Worm (Caenorhabditis elegans) whole organism, midembryonic: ENCODE results near the gene set-2.

Source experiments
- T22C8.4 ChIP-seq: fragments of 200-800 bp; sonication (Bioruptor generic); IDR thresholded peaks from 2 replicates; pipeline ENCODE4 v1.3.6; 2022; ENCODE audit warnings: missing genetic modification characterization, missing compliant biosample characterization
- cog-1 ChIP-seq: sonication (generic microtip); optimal IDR thresholded peaks from 2 replicates; lab custom pipeline; 2016; ENCODE audit warnings: missing genetic modification characterization, missing compliant biosample characterization
- flt-1 ChIP-seq: fragments of 200-800 bp; sonication (Bioruptor generic); IDR thresholded peaks from 2 replicates; pipeline ENCODE4 v1.3.6; 2022; ENCODE audit warnings: missing genetic modification characterization, missing compliant biosample characterization
- klf-2 ChIP-seq: fragments of 200-800 bp; sonication (Bioruptor generic); conservative IDR thresholded peaks from 2 replicates; pipeline ENCODE4 v1.3.6; 2022; ENCODE audit warnings: missing genetic modification reagents, missing genetic modification characterization, missing compliant biosample characterization
- med-1 ChIP-seq: sonication (generic microtip); optimal IDR thresholded peaks from 2 replicates; lab custom pipeline; 2017; ENCODE audit warnings: missing genetic modification characterization, mild to moderate bottlenecking, missing compliant biosample characterization, antibody characterized with exemption, missing genetic modification reagents; ENCODE audit not compliant: insufficient read depth
- ref-1 ChIP-seq: fragments of 200-800 bp; sonication (Bioruptor generic); conservative IDR thresholded peaks from 2 replicates; pipeline ENCODE4 v1.3.6; 2022; ENCODE audit warnings: missing genetic modification reagents, missing genetic modification characterization, missing compliant biosample characterization
- tab-1 ChIP-seq: fragments of 200-800 bp; sonication (Bioruptor generic); IDR thresholded peaks from 2 replicates; pipeline ENCODE4 v1.3.6; 2022; ENCODE audit warnings: missing genetic modification characterization, missing compliant biosample characterization
- ztf-23 ChIP-seq: fragments of 200-800 bp; sonication (Bioruptor generic); IDR thresholded peaks from 2 replicates; pipeline ENCODE4 v1.3.6; 2022; ENCODE audit warnings: missing genetic modification reagents, missing genetic modification characterization, missing compliant biosample characterization
- ztf-29 ChIP-seq: fragments of 200-800 bp; sonication (Bioruptor generic); IDR thresholded peaks from 2 replicates; pipeline ENCODE4 v1.3.6; 2022; ENCODE audit warnings: missing genetic modification reagents, missing genetic modification characterization, missing compliant biosample characterization

The set-2 gene

ce11 chrIII:4952970-4953369, 23.0 kb upstream of the set-2 start:
- TF ChIP-seq ztf-23 (GFP tag; lab: Robert Waterston, UW) (no peak), ztf-29 (GFP tag; lab: Robert Waterston, UW) (no peak), cog-1 (tag; lab: Kevin White, UChicago) (no peak), ref-1 (GFP tag; lab: Robert Waterston, UW) (no peak), flt-1 (GFP tag; lab: Robert Waterston, UW) (no peak), med-1 (no peak)

ce11 chrIII:4951824-4952223, 21.8 kb upstream of the set-2 start, which contains the start of gene flh-2:
flh-2 (plus strand) TSS chrIII:4952124.
- TF ChIP-seq ztf-29 (GFP tag; lab: Robert Waterston, UW) (no peak), T22C8.4 (GFP tag; lab: Robert Waterston, UW) (no peak), med-1 (no peak), ref-1 (GFP tag; lab: Robert Waterston, UW) (no peak), ztf-23 (GFP tag; lab: Robert Waterston, UW) (no peak), cog-1 (tag; lab: Kevin White, UChicago) (no peak), flt-1 (GFP tag; lab: Robert Waterston, UW) (no peak), klf-2 (GFP tag; lab: Robert Waterston, UW) (no peak), tab-1 (no peak)

ce11 chrIII:4951210-4951609, 21.2 kb upstream of the set-2 start:
- TF ChIP-seq med-1 (no peak), flt-1 (GFP tag; lab: Robert Waterston, UW) (no peak), tab-1 (no peak), cog-1 (tag; lab: Kevin White, UChicago) (no peak), T22C8.4 (GFP tag; lab: Robert Waterston, UW) (no peak), ztf-29 (GFP tag; lab: Robert Waterston, UW) (no peak), ref-1 (GFP tag; lab: Robert Waterston, UW) (no peak), klf-2 (GFP tag; lab: Robert Waterston, UW) (no peak), ztf-23 (GFP tag; lab: Robert Waterston, UW) (no peak)

- TF ChIP-seq ztf-29 (GFP tag; lab: Robert Waterston, UW) (no peak), ztf-23 (GFP tag; lab: Robert Waterston, UW) (no peak), cog-1 (tag; lab: Kevin White, UChicago) (no peak), T22C8.4 (GFP tag; lab: Robert Waterston, UW) (no peak), tab-1 (no peak), klf-2 (GFP tag; lab: Robert Waterston, UW) (no peak), flt-1 (GFP tag; lab: Robert Waterston, UW) (no peak), med-1 (no peak), ref-1 (GFP tag; lab: Robert Waterston, UW) (no peak)
Measured at ce11 chrIII:4950345-4950744, 20.3 kb upstream of the set-2 start.

- TF ChIP-seq med-1 (no peak), flt-1 (GFP tag; lab: Robert Waterston, UW) (peak; percentile 66), ztf-23 (GFP tag; lab: Robert Waterston, UW) (0 out of 2 replicates have a peak, but pooled peaks have one; percentile 45)
Measured at ce11 chrIII:4948631-4949030, 18.6 kb upstream of the set-2 start.

- TF ChIP-seq ztf-23 (GFP tag; lab: Robert Waterston, UW) (peak; percentile 69; the same call in 1 of the 2 replicates), flt-1 (GFP tag; lab: Robert Waterston, UW) (peak; percentile 73), klf-2 (GFP tag; lab: Robert Waterston, UW) (no peak), cog-1 (tag; lab: Kevin White, UChicago) (peak; percentile 56), ref-1 (GFP tag; lab: Robert Waterston, UW) (0 out of 2 replicates have a peak, but pooled peaks have one; percentile 13), tab-1 (0 out of 2 replicates have a peak, but pooled peaks have one; percentile 51), T22C8.4 (GFP tag; lab: Robert Waterston, UW) (peak; percentile 12; the same call in 1 of the 2 replicates), ztf-29 (GFP tag; lab: Robert Waterston, UW) (peak; percentile 38; the same call in 1 of the 2 replicates), med-1 (no peak)
Measured at ce11 chrIII:4947352-4947751, 17.3 kb upstream of the set-2 start.

ce11 chrIII:4944213-4944612, 14.2 kb upstream of the set-2 start, which contains the start of gene ntl-9:
ntl-9 (plus strand) TSS chrIII:4944513.
- TF ChIP-seq flt-1 (GFP tag; lab: Robert Waterston, UW) (no peak), med-1 (no peak), tab-1 (no peak), klf-2 (GFP tag; lab: Robert Waterston, UW) (no peak), ztf-29 (GFP tag; lab: Robert Waterston, UW) (no peak), cog-1 (tag; lab: Kevin White, UChicago) (no peak), ref-1 (GFP tag; lab: Robert Waterston, UW) (no peak), T22C8.4 (GFP tag; lab: Robert Waterston, UW) (no peak), ztf-23 (GFP tag; lab: Robert Waterston, UW) (no peak)

- no peak for TF ChIP-seq klf-2 (GFP tag; lab: Robert Waterston, UW)
- no peak for TF ChIP-seq T22C8.4 (GFP tag; lab: Robert Waterston, UW)
- TF ChIP-seq ztf-29 (GFP tag; lab: Robert Waterston, UW) = no peak
- TF ChIP-seq tab-1 = no peak
- no peak for TF ChIP-seq med-1
- TF ChIP-seq ref-1 (GFP tag; lab: Robert Waterston, UW) = no peak
- no peak for TF ChIP-seq cog-1 (tag; lab: Kevin White, UChicago)
- TF ChIP-seq flt-1 (GFP tag; lab: Robert Waterston, UW) = no peak
- no peak for TF ChIP-seq ztf-23 (GFP tag; lab: Robert Waterston, UW)
Measured at ce11 chrIII:4939267-4939666, 9.3 kb upstream of the set-2 start, which contains the start of gene rpb-2. rpb-2 (plus strand) TSS chrIII:4939567.

ce11 chrIII:4937022-4937421, 7.0 kb upstream of the set-2 start, which contains the start of gene fsn-1:
fsn-1 (plus strand) TSS chrIII:4937322.
- TF ChIP-seq ztf-29 (GFP tag; lab: Robert Waterston, UW) (no peak), flt-1 (GFP tag; lab: Robert Waterston, UW) (no peak), T22C8.4 (GFP tag; lab: Robert Waterston, UW) (no peak), cog-1 (tag; lab: Kevin White, UChicago) (no peak), tab-1 (no peak), med-1 (no peak), klf-2 (GFP tag; lab: Robert Waterston, UW) (no peak), ref-1 (GFP tag; lab: Robert Waterston, UW) (no peak), ztf-23 (GFP tag; lab: Robert Waterston, UW) (no peak)
